Fruit fly (Drosophila melanogaster): ENCODE data around the gene Pgant5.

Pgant5 gene

DNA sequence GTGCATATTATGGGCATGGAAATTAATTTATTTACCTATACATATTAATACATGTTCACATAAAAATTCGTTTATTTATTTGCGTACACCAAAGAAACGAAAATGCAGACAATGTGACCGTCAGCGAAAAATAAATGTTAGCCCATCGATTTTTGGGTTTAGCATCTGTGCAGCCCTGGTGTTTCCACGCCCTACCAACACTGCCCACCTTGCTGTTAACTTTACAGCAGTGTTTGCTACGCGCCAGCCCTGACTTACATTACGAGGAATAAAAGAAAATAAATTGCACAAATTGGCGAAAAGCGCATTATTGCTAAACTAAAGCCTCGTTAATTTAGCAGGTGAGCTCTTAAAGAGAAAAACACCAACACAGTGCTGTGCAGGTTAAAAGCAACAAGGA lies 50.3 kb downstream of the Pgant5 start, which contains the start of the genes CG33995, CG44000 and CG44001 (continued):
- TF ChIP-seq zf30C (GFP tag; optimal IDR thresholded peaks at IDR 0.05), result no peak
- no peak for TF ChIP-seq ato (GFP tag; IDR thresholded peaks at IDR 0.05; ENCODE audit: partially characterized antibody)
- TF ChIP-seq slou (GFP tag; optimal IDR thresholded peaks at IDR 0.05), result no peak
- TF ChIP-seq Pdp1 (GFP tag; optimal IDR thresholded peaks at IDR 0.05), result peak; percentile 23 to 76
- TF ChIP-seq CG11093 (GFP tag; IDR thresholded peaks at IDR 0.05), result no peak
- no peak for TF ChIP-seq CG1832 (GFP tag; optimal IDR thresholded peaks at IDR 0.05)
- peak; percentile 61 for TF ChIP-seq Hsf (GFP tag; optimal IDR thresholded peaks at IDR 0.05)
- TF ChIP-seq lmd (GFP tag; IDR thresholded peaks at IDR 0.05), result peak; percentile 27; the same call in 1 of the 2 replicates
- TF ChIP-seq tx (GFP tag; optimal IDR thresholded peaks at IDR 0.05), result peak; percentile 33
- TF ChIP-seq mirr (GFP tag; optimal IDR thresholded peaks at IDR 0.05), result peak; percentile 51
- peak; percentile 78 for TF ChIP-seq Myb (GFP tag; optimal IDR thresholded peaks at IDR 0.05)
- TF ChIP-seq zen2 (GFP tag; IDR thresholded peaks at IDR 0.05; ENCODE audit: partially characterized antibody), result no peak
- peak; percentile 45 for TF ChIP-seq trem (tag; optimal IDR thresholded peaks at IDR 0.05)
- TF ChIP-seq fd102C (GFP tag; optimal IDR thresholded peaks at IDR 0.05), result no peak
- peak; percentile 64 to 76 for TF ChIP-seq dpn (GFP tag; optimal IDR thresholded peaks at IDR 0.05)
- TF ChIP-seq aop (GFP tag; IDR thresholded peaks at IDR 0.05), result no peak
- TF ChIP-seq cato (GFP tag; optimal IDR thresholded peaks at IDR 0.05; ENCODE audit: borderline replicate concordance), result no peak
- TF ChIP-seq CG6854 (GFP tag; optimal IDR thresholded peaks at IDR 0.05), result no peak
- TF ChIP-seq CG17568 (GFP tag; optimal IDR thresholded peaks at IDR 0.05), result no peak
- TF ChIP-seq ind (GFP tag; optimal IDR thresholded peaks at IDR 0.05), result peak; percentile 51
- TF ChIP-seq CG42726 (GFP tag; IDR thresholded peaks at IDR 0.05; ENCODE audit: partially characterized antibody), result no peak
- no peak for TF ChIP-seq ERR (GFP tag; optimal IDR thresholded peaks at IDR 0.05)
- TF ChIP-seq Elba2 (GFP tag; optimal IDR thresholded peaks at IDR 0.05), result no peak
- TF ChIP-seq CG12769 (tag; optimal IDR thresholded peaks at IDR 0.05), result peak; percentile 61
- 0 out of 3 replicates have a peak, but pooled peaks have one; percentile 18 for TF ChIP-seq CG34224 (GFP tag; IDR thresholded peaks at IDR 0.05; ENCODE audit: partially characterized antibody)
- no peak for TF ChIP-seq CG31388 (GFP tag; optimal IDR thresholded peaks at IDR 0.05)
- peak; percentile 99 for TF ChIP-seq CG7928 (GFP tag; optimal IDR thresholded peaks at IDR 0.05)
- peak; percentile 17 for TF ChIP-seq CG7556 (GFP tag; optimal IDR thresholded peaks at IDR 0.05)
- no peak for TF ChIP-seq Vsx1 (GFP tag; optimal IDR thresholded peaks at IDR 0.05)
- TF ChIP-seq CG30431 (GFP tag; optimal IDR thresholded peaks at IDR 0.05), result no peak
- TF ChIP-seq gsb-n (tag; optimal IDR thresholded peaks at IDR 0.05), result peak; percentile 16
- no peak for TF ChIP-seq prd (optimal IDR thresholded peaks at IDR 0.05)
- peak; percentile 40; the same call in 1 of the 3 replicates for TF ChIP-seq prd (GFP tag; IDR thresholded peaks at IDR 0.05)
- TF ChIP-seq CG18262 (tag; optimal IDR thresholded peaks at IDR 0.05), result no peak
- no peak for TF ChIP-seq psq (GFP tag; optimal IDR thresholded peaks at IDR 0.05)
- TF ChIP-seq GATAe (GFP tag; conservative IDR thresholded peaks at IDR 0.05), result no peak
- TF ChIP-seq org-1 (GFP tag; optimal IDR thresholded peaks at IDR 0.05), result no peak
- TF ChIP-seq CG10366 (GFP tag; IDR thresholded peaks at IDR 0.05), result peak; percentile 32
- peak; percentile 57; the same call in 2 of the 3 replicates for TF ChIP-seq zfh1 (GFP tag; IDR thresholded peaks at IDR 0.05)
- TF ChIP-seq mld (GFP tag; IDR thresholded peaks at IDR 0.05; ENCODE audit: partially characterized antibody), result no peak
- TF ChIP-seq tup (GFP tag; optimal IDR thresholded peaks at IDR 0.05), result peak; percentile 28
- no peak for TF ChIP-seq CG14050 (GFP tag; IDR thresholded peaks at IDR 0.05)
- peak; percentile 15 for TF ChIP-seq CG3163 (GFP tag; optimal IDR thresholded peaks at IDR 0.05)
- TF ChIP-seq ro (GFP tag; IDR thresholded peaks at IDR 0.05), result no peak
- no peak for TF ChIP-seq NK7.1 (GFP tag; optimal IDR thresholded peaks at IDR 0.05)
- TF ChIP-seq gce (GFP tag; IDR thresholded peaks at IDR 0.05), result no peak
- peak; percentile 25 for TF ChIP-seq hkb (optimal IDR thresholded peaks at IDR 0.05)
- no peak for TF ChIP-seq hkb (GFP tag; IDR thresholded peaks at IDR 0.05)
- TF ChIP-seq exex (tag; optimal IDR thresholded peaks at IDR 0.05), result no peak
- peak; percentile 88 for TF ChIP-seq CG9797 (GFP tag; optimal IDR thresholded peaks at IDR 0.05)
- TF ChIP-seq CG8924 (tag; optimal IDR thresholded peaks at IDR 0.05), result peak; percentile 65
- TF ChIP-seq CG4360 (GFP tag; IDR thresholded peaks at IDR 0.05), result no peak
